Worm (Caenorhabditis elegans): Measurements from ENCODE around the gene Y75B8A.6.

Y75B8A.6 gene

ce11 chrIII:12160929-12161328 lies 30.8 kb upstream of the Y75B8A.6 start:
- no peak for TF ChIP-seq snpc-4 (tag; optimal IDR thresholded peaks at IDR 0.05)

ce11 chrIII:12160458-12160857 lies 30.3 kb upstream of the Y75B8A.6 start, which contains the start of gene Y75B8A.8:
Gene Y75B8A.8 (plus strand): TSS chrIII:12160758.
- TF ChIP-seq ceh-43 (GFP tag; optimal IDR thresholded peaks at IDR 0.05) (no peak), flh-1 (GFP tag; optimal IDR thresholded peaks at IDR 0.05) (no peak), sptf-1 (tag; optimal IDR thresholded peaks at IDR 0.05) (no peak), mep-1 (tag; optimal IDR thresholded peaks at IDR 0.05) (no peak), lin-32 (GFP tag; optimal IDR thresholded peaks at IDR 0.05) (no peak), mab-5 (tag; optimal IDR thresholded peaks at IDR 0.05) (no peak), nhr-2 (tag; optimal IDR thresholded peaks at IDR 0.05) (no peak), zip-8 (tag; optimal IDR thresholded peaks at IDR 0.05) (no peak), nhr-237 (tag; optimal IDR thresholded peaks at IDR 0.05) (no peak), snpc-4 (tag; optimal IDR thresholded peaks at IDR 0.05) (no peak), unc-62 (GFP tag; optimal IDR thresholded peaks at IDR 0.05) (no peak)

ce11 chrIII:12159208-12159607 lies 29.1 kb upstream of the Y75B8A.6 start:
- TF ChIP-seq snpc-4 (tag; optimal IDR thresholded peaks at IDR 0.05) (no peak), hlh-1 (tag; optimal IDR thresholded peaks at IDR 0.05) (no peak), ceh-39 (tag; optimal IDR thresholded peaks at IDR 0.05) (no peak), flh-1 (GFP tag; optimal IDR thresholded peaks at IDR 0.05) (no peak), zip-8 (tag; optimal IDR thresholded peaks at IDR 0.05) (no peak), elt-3 (tag; optimal IDR thresholded peaks at IDR 0.05) (no peak), mls-2 (tag; optimal IDR thresholded peaks at IDR 0.05) (no peak), tbx-8 (GFP tag; optimal IDR thresholded peaks at IDR 0.05) (no peak), ham-2 (GFP tag; optimal IDR thresholded peaks at IDR 0.05) (no peak), mep-1 (tag; optimal IDR thresholded peaks at IDR 0.05) (no peak), ceh-83 (GFP tag; optimal IDR thresholded peaks at IDR 0.05) (no peak), elt-1 (tag; optimal IDR thresholded peaks at IDR 0.05; ENCODE audit: borderline replicate concordance, insufficient read depth) (no peak), cnd-1 (tag; optimal IDR thresholded peaks at IDR 0.05) (no peak), lin-13 (tag; optimal IDR thresholded peaks at IDR 0.05) (no peak), M03D4.4 (tag; optimal IDR thresholded peaks at IDR 0.05) (no peak), ztf-11 (tag; optimal IDR thresholded peaks at IDR 0.05) (no peak), nhr-237 (tag; optimal IDR thresholded peaks at IDR 0.05) (no peak), ceh-43 (GFP tag; optimal IDR thresholded peaks at IDR 0.05) (no peak)

ce11 chrIII:12157576-12157975 lies 27.4 kb upstream of the Y75B8A.6 start:
- TF ChIP-seq ztf-11 (tag; optimal IDR thresholded peaks at IDR 0.05) (no peak), nhr-76 (tag; optimal IDR thresholded peaks at IDR 0.05) (no peak), ceh-83 (GFP tag; optimal IDR thresholded peaks at IDR 0.05) (no peak)

- TF ChIP-seq snpc-4 (tag; optimal IDR thresholded peaks at IDR 0.05) = no peak
- TF ChIP-seq bed-3 (GFP tag; optimal IDR thresholded peaks at IDR 0.05) = no peak
- TF ChIP-seq ces-1 (GFP tag; optimal IDR thresholded peaks at IDR 0.05) = no peak
- no peak for TF ChIP-seq unc-62 (GFP tag; optimal IDR thresholded peaks at IDR 0.05)
- no peak for TF ChIP-seq nhr-237 (tag; optimal IDR thresholded peaks at IDR 0.05)
- TF ChIP-seq blmp-1 (tag; optimal IDR thresholded peaks at IDR 0.05) = no peak
- TF ChIP-seq hlh-1 (tag; optimal IDR thresholded peaks at IDR 0.05) = no peak
- no peak for TF ChIP-seq lin-32 (GFP tag; optimal IDR thresholded peaks at IDR 0.05)
- no peak for TF ChIP-seq nhr-76 (tag; optimal IDR thresholded peaks at IDR 0.05)
- no peak for TF ChIP-seq mab-5 (tag; optimal IDR thresholded peaks at IDR 0.05)
These were observed 26.4 kb upstream of the Y75B8A.6 start for ce11 chrIII:12156582-12156981.

- TF ChIP-seq elt-1 (tag; optimal IDR thresholded peaks at IDR 0.05; ENCODE audit: borderline replicate concordance, insufficient read depth) (no peak), mls-2 (tag; optimal IDR thresholded peaks at IDR 0.05) (no peak), sem-2 (GFP tag; optimal IDR thresholded peaks at IDR 0.05) (no peak), mab-5 (tag; optimal IDR thresholded peaks at IDR 0.05) (no peak), nhr-28 (tag; optimal IDR thresholded peaks at IDR 0.05) (no peak), unc-62 (GFP tag; optimal IDR thresholded peaks at IDR 0.05) (no peak), nhr-237 (tag; optimal IDR thresholded peaks at IDR 0.05) (no peak), sptf-1 (tag; optimal IDR thresholded peaks at IDR 0.05) (no peak), snpc-4 (tag; optimal IDR thresholded peaks at IDR 0.05) (no peak), unc-39 (tag; optimal IDR thresholded peaks at IDR 0.05) (no peak), M03D4.4 (tag; optimal IDR thresholded peaks at IDR 0.05) (no peak), drap-1 (GFP tag; optimal IDR thresholded peaks at IDR 0.05) (no peak)
These were observed 25.6 kb upstream of the Y75B8A.6 start for ce11 chrIII:12155759-12156158.
